Fruit fly (Drosophila melanogaster): ENCODE data around the gene CG17600.

Gene CG17600

dm6 chrX:22481860-22482544 is 33.0 kb upstream of the CG17600 start, which contains the start of the genes Cp110 and CG12576 (continued):
- TF ChIP-seq Hmr (GFP tag; optimal IDR thresholded peaks at IDR 0.05): no peak
- TF ChIP-seq CG42726 (GFP tag; IDR thresholded peaks at IDR 0.05; ENCODE audit: partially characterized antibody): no peak
- no peak for TF ChIP-seq CG14667 (GFP tag; IDR thresholded peaks at IDR 0.05)
- no peak for TF ChIP-seq gem (tag; optimal IDR thresholded peaks at IDR 0.05)
- TF ChIP-seq ftz-f1 (GFP tag; optimal IDR thresholded peaks at IDR 0.05): no peak
- peak; percentile 37; the same call in 1 of the 2 replicates for TF ChIP-seq Scr (GFP tag; IDR thresholded peaks at IDR 0.05; ENCODE audit: partially characterized antibody)
- no peak for TF ChIP-seq ac (GFP tag; optimal IDR thresholded peaks at IDR 0.05)
- no peak for TF ChIP-seq CG1832 (GFP tag; optimal IDR thresholded peaks at IDR 0.05)
- no peak for TF ChIP-seq wdn (GFP tag; IDR thresholded peaks at IDR 0.05)
- no peak for TF ChIP-seq NK7.1 (GFP tag; optimal IDR thresholded peaks at IDR 0.05)
- TF ChIP-seq sens-2 (GFP tag; IDR thresholded peaks at IDR 0.05): no peak
- TF ChIP-seq wor (GFP tag; IDR thresholded peaks at IDR 0.05): no peak
- TF ChIP-seq Kr (GFP tag; optimal IDR thresholded peaks at IDR 0.05): no peak
- TF ChIP-seq CG6813 (GFP tag; optimal IDR thresholded peaks at IDR 0.05): no peak
- peak; percentile 93 for TF ChIP-seq CG2116 (GFP tag; optimal IDR thresholded peaks at IDR 0.05)
- no peak for TF ChIP-seq dpn (GFP tag; optimal IDR thresholded peaks at IDR 0.05)
- TF ChIP-seq Med (GFP tag): peak; percentile 54
- TF ChIP-seq pros (GFP tag; optimal IDR thresholded peaks at IDR 0.05): no peak
- TF ChIP-seq CG8281 (tag; optimal IDR thresholded peaks at IDR 0.05): no peak
- TF ChIP-seq gce (GFP tag; IDR thresholded peaks at IDR 0.05): no peak
- TF ChIP-seq CG17328 (GFP tag; IDR thresholded peaks at IDR 0.05): 0 out of 2 replicates have a peak, but pooled peaks have one; percentile 5
- no peak for TF ChIP-seq PHDP (tag; optimal IDR thresholded peaks at IDR 0.05)
- TF ChIP-seq CG17612 (GFP tag; IDR thresholded peaks at IDR 0.05): no peak
- no peak for TF ChIP-seq crol (GFP tag; IDR thresholded peaks at IDR 0.05)
- TF ChIP-seq YL-1 (GFP tag; optimal IDR thresholded peaks at IDR 0.05): no peak
- TF ChIP-seq Ravus (GFP tag; IDR thresholded peaks at IDR 0.05): no peak
- TF ChIP-seq E2f2 (GFP tag; IDR thresholded peaks at IDR 0.05): peak; percentile 74
- TF ChIP-seq Lpt (GFP tag; optimal IDR thresholded peaks at IDR 0.05): no peak
- TF ChIP-seq schlank (tag; optimal IDR thresholded peaks at IDR 0.05): no peak
- no peak for TF ChIP-seq unpg (GFP tag; optimal IDR thresholded peaks at IDR 0.05)
- no peak for TF ChIP-seq dmrt99B (tag; optimal IDR thresholded peaks at IDR 0.05)
- no peak for TF ChIP-seq CG2129 (GFP tag; IDR thresholded peaks at IDR 0.05; ENCODE audit: partially characterized antibody)
- TF ChIP-seq CG10274 (GFP tag; optimal IDR thresholded peaks at IDR 0.05): no peak
- TF ChIP-seq sc (optimal IDR thresholded peaks at IDR 0.05): no peak
- no peak for TF ChIP-seq sc (GFP tag; optimal IDR thresholded peaks at IDR 0.05)
- TF ChIP-seq Mad (GFP tag; optimal IDR thresholded peaks at IDR 0.05): no peak
- no peak for TF ChIP-seq grau (tag; optimal IDR thresholded peaks at IDR 0.05)
- TF ChIP-seq Ets97D (GFP tag; optimal IDR thresholded peaks at IDR 0.05): peak; percentile 8
- TF ChIP-seq CG15601 (tag; optimal IDR thresholded peaks at IDR 0.05): no peak
- TF ChIP-seq psq (GFP tag; optimal IDR thresholded peaks at IDR 0.05): no peak
- no peak for TF ChIP-seq bab2 (GFP tag; optimal IDR thresholded peaks at IDR 0.05)
- TF ChIP-seq zfh1 (GFP tag; IDR thresholded peaks at IDR 0.05): no peak
- TF ChIP-seq pita (GFP tag; optimal IDR thresholded peaks at IDR 0.05): no peak
- no peak for TF ChIP-seq org-1 (GFP tag; optimal IDR thresholded peaks at IDR 0.05)
- TF ChIP-seq chn (GFP tag; optimal IDR thresholded peaks at IDR 0.05): no peak
- no peak for TF ChIP-seq CG8478 (optimal IDR thresholded peaks at IDR 0.05)
- no peak for TF ChIP-seq sob (GFP tag; IDR thresholded peaks at IDR 0.05)
- TF ChIP-seq zen2 (GFP tag; IDR thresholded peaks at IDR 0.05; ENCODE audit: partially characterized antibody): no peak
- no peak for TF ChIP-seq crc (GFP tag; optimal IDR thresholded peaks at IDR 0.05)
- TF ChIP-seq Gsc (GFP tag; IDR thresholded peaks at IDR 0.05): no peak
- TF ChIP-seq cad (GFP tag; optimal IDR thresholded peaks at IDR 0.05): no peak

Measured in whole organism, embryonic.